Worm (Caenorhabditis elegans): ENCODE results near the gene C04G6.11.

- TF ChIP-seq F49E8.2 (tag; optimal IDR thresholded peaks at IDR 0.05; ENCODE audit: insufficient read depth) (no peak), nhr-120 (GFP tag; IDR thresholded peaks at IDR 0.05) (no peak), ztf-26 (tag; optimal IDR thresholded peaks at IDR 0.05) (no peak), snpc-4 (GFP tag; optimal IDR thresholded peaks at IDR 0.05) (no peak), snpc-4 (tag; optimal IDR thresholded peaks at IDR 0.05) (no peak), nfyb-1 (GFP tag; IDR thresholded peaks at IDR 0.05) (no peak), hsf-1 (GFP tag; IDR thresholded peaks at IDR 0.05) (no peak), Y67H2A.10 (GFP tag; conservative IDR thresholded peaks at IDR 0.05) (no peak), Y53F4B.3 (GFP tag; IDR thresholded peaks at IDR 0.05) (no peak), K12H6.12 (tag; optimal IDR thresholded peaks at IDR 0.05) (no peak), dox-1 (GFP tag; IDR thresholded peaks at IDR 0.05) (no peak), let-607 (tag; optimal IDR thresholded peaks at IDR 0.05) (no peak), somi-1 (GFP tag; optimal IDR thresholded peaks at IDR 0.05) (no peak), ama-1 (optimal IDR thresholded peaks at IDR 0.05) (no peak), ama-1 (GFP tag; optimal IDR thresholded peaks at IDR 0.05) (no peak)
Measured at ce11 chrII:5084225-5084624, 19.4 kb downstream of the C04G6.11 start.
